Worm (Caenorhabditis elegans): ENCODE measurements around the gene C45G9.12.
A peak's percentile ranks its signal among the peaks of the same experiment; 100 is the strongest.

The C45G9.12 gene

ce11 chrIII:5047175-5047574 lies 24.2 kb downstream of the C45G9.12 start, which contains the start of gene txbp-3:
Gene txbp-3, minus strand, starts transcription at chrIII:5047459.
- peak; percentile 32 for TF ChIP-seq pha-4 (tag; optimal IDR thresholded peaks at IDR 0.05)
- no peak for TF ChIP-seq ama-1 (optimal IDR thresholded peaks at IDR 0.05)
- no peak for TF ChIP-seq skn-1 (tag; optimal IDR thresholded peaks at IDR 0.05)
- TF ChIP-seq tbx-2 (tag; optimal IDR thresholded peaks at IDR 0.05): no peak
- TF ChIP-seq nhr-23 (tag; optimal IDR thresholded peaks at IDR 0.05): peak; percentile 27
- no peak for TF ChIP-seq fos-1 (tag; optimal IDR thresholded peaks at IDR 0.05)
- TF ChIP-seq nhr-67 (tag; optimal IDR thresholded peaks at IDR 0.05): no peak
- TF ChIP-seq elt-2 (tag; optimal IDR thresholded peaks at IDR 0.05): peak; percentile 74
- TF ChIP-seq fkh-2 (tag; optimal IDR thresholded peaks at IDR 0.05): no peak
- TF ChIP-seq pqm-1 (tag; optimal IDR thresholded peaks at IDR 0.05): peak; percentile 0
- TF ChIP-seq mml-1 (tag; optimal IDR thresholded peaks at IDR 0.05): no peak
- no peak for TF ChIP-seq egl-5 (tag; optimal IDR thresholded peaks at IDR 0.05)
- peak; percentile 20 for TF ChIP-seq nfya-1 (tag; optimal IDR thresholded peaks at IDR 0.05; ENCODE audit: insufficient read depth)
- no peak for TF ChIP-seq aly-2 (tag; optimal IDR thresholded peaks at IDR 0.05)
- TF ChIP-seq nhr-237 (tag; optimal IDR thresholded peaks at IDR 0.05): no peak
- TF ChIP-seq ceh-16 (tag; optimal IDR thresholded peaks at IDR 0.05): no peak
- TF ChIP-seq eor-1 (tag; optimal IDR thresholded peaks at IDR 0.05): no peak
- TF ChIP-seq nhr-12 (tag; optimal IDR thresholded peaks at IDR 0.05): no peak
- TF ChIP-seq nhr-76 (tag; optimal IDR thresholded peaks at IDR 0.05): no peak
- TF ChIP-seq elt-1 (tag; optimal IDR thresholded peaks at IDR 0.05): no peak
- TF ChIP-seq R02D3.7 (tag; optimal IDR thresholded peaks at IDR 0.05): no peak
- peak; percentile 80 for TF ChIP-seq snpc-4 (tag; optimal IDR thresholded peaks at IDR 0.05)
- no peak for TF ChIP-seq mdl-1 (tag; optimal IDR thresholded peaks at IDR 0.05)
- TF ChIP-seq nhr-43 (tag; optimal IDR thresholded peaks at IDR 0.05; ENCODE audit: poor library complexity, severe bottlenecking): peak; percentile 9
- TF ChIP-seq fkh-10 (GFP tag; optimal IDR thresholded peaks at IDR 0.05): peak; percentile 17
- no peak for TF ChIP-seq hmg-11 (tag; optimal IDR thresholded peaks at IDR 0.05)
- TF ChIP-seq ztf-11 (tag; optimal IDR thresholded peaks at IDR 0.05): no peak
- no peak for TF ChIP-seq ceh-28 (tag; optimal IDR thresholded peaks at IDR 0.05)
- no peak for TF ChIP-seq nhr-11 (tag; optimal IDR thresholded peaks at IDR 0.05)
- no peak for TF ChIP-seq ZK546.5 (tag; optimal IDR thresholded peaks at IDR 0.05)
- peak; percentile 95 for TF ChIP-seq nhr-25 (tag; optimal IDR thresholded peaks at IDR 0.05)
- TF ChIP-seq unc-39 (tag; optimal IDR thresholded peaks at IDR 0.05): no peak
- peak; percentile 23 for TF ChIP-seq lin-39 (tag; optimal IDR thresholded peaks at IDR 0.05)
- no peak for TF ChIP-seq elt-3 (tag; optimal IDR thresholded peaks at IDR 0.05)
- no peak for TF ChIP-seq egl-27 (tag; optimal IDR thresholded peaks at IDR 0.05)
- peak; percentile 5 for TF ChIP-seq jun-1 (tag; optimal IDR thresholded peaks at IDR 0.05)
- TF ChIP-seq zag-1 (tag; optimal IDR thresholded peaks at IDR 0.05): no peak
- TF ChIP-seq lsy-12 (tag; optimal IDR thresholded peaks at IDR 0.05): no peak
- no peak for TF ChIP-seq ztf-4 (tag; optimal IDR thresholded peaks at IDR 0.05)
- no peak for TF ChIP-seq daf-12 (tag; optimal IDR thresholded peaks at IDR 0.05)
- no peak for TF ChIP-seq ceh-9 (tag; optimal IDR thresholded peaks at IDR 0.05)
- no peak for TF ChIP-seq sea-2 (GFP tag; optimal IDR thresholded peaks at IDR 0.05)
- TF ChIP-seq nhr-28 (tag; optimal IDR thresholded peaks at IDR 0.05): no peak
- no peak for TF ChIP-seq ceh-82 (tag; optimal IDR thresholded peaks at IDR 0.05)
- TF ChIP-seq nhr-77 (tag; optimal IDR thresholded peaks at IDR 0.05): no peak
- TF ChIP-seq unc-62 (GFP tag; optimal IDR thresholded peaks at IDR 0.05): no peak
- TF ChIP-seq lin-15B (tag; optimal IDR thresholded peaks at IDR 0.05): peak; percentile 70

DNA sequence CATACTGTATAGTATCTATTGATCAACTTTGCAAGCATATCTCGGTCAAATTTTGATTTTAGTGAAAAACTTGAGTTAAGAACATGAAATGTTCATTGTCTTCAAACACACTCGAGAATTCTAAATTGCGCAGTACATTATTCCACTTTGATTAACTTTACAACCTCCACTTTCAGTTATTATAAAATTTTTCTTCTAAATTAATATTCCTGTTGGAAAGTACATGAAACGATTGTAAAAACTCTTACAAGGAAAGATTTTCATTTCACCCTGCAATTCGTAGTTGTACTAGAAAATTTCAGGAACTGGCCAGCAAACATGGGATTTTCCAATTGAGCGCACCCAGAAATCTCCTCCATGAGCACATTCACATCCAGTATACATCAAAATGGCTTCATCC lies 26.7 kb downstream of the C45G9.12 start, which contains the start of gene C45G9.14:
Gene C45G9.14, plus strand, starts transcription at position 301 of the 400 bp plus-strand sequence.
- TF ChIP-seq ceh-82 (tag; optimal IDR thresholded peaks at IDR 0.05): no peak
- TF ChIP-seq elt-1 (tag; optimal IDR thresholded peaks at IDR 0.05): no peak
- TF ChIP-seq ZK546.5 (tag; optimal IDR thresholded peaks at IDR 0.05): no peak
- TF ChIP-seq ztf-11 (tag; optimal IDR thresholded peaks at IDR 0.05): no peak
- no peak for TF ChIP-seq ztf-4 (tag; optimal IDR thresholded peaks at IDR 0.05)
- TF ChIP-seq egl-5 (tag; optimal IDR thresholded peaks at IDR 0.05): no peak

All from whole organism, L3 larva.